Worm (Caenorhabditis elegans) whole organism, L4 larva: ENCODE data around the gene acy-2.

Experiments
- F10B5.3 ChIP-seq: sonication (generic microtip); optimal IDR thresholded peaks from 2 replicates; lab custom pipeline; 2016; ENCODE audit warnings: mild to moderate bottlenecking, missing genetic modification characterization, missing compliant biosample characterization
- dve-1 ChIP-seq: sonication (generic microtip); optimal IDR thresholded peaks from 2 replicates; lab custom pipeline; 2017; ENCODE audit warnings: antibody characterized with exemption, mild to moderate bottlenecking, missing genetic modification characterization, missing compliant biosample characterization; ENCODE audit not compliant: insufficient read depth
- jun-1 ChIP-seq: fragments of 150-350 bp; optimal IDR thresholded peaks from 2 replicates; lab custom pipeline; 2014; ENCODE audit warnings: missing biosample characterization, missing genetic modification reagents, missing genetic modification characterization
- lin-29 ChIP-seq: fragments of 200-800 bp; sonication (Bioruptor generic); IDR thresholded peaks from 2 replicates; pipeline ENCODE4 v1.3.6; 2022; ENCODE audit warnings: missing genetic modification reagents, missing genetic modification characterization, missing compliant biosample characterization
- mdl-1 ChIP-seq, 2 experiments: fragments of 150-350 bp in 1 of 2; sonication (generic microtip) in 1 of 2; optimal IDR thresholded peaks; 2 replicates each; lab custom pipeline; 2014 to 2017; ENCODE audit warnings: missing biosample characterization in 2 of 2, missing genetic modification characterization in 2 of 2

ce11 chrV:5961516-5961915, 14.3 kb upstream of the acy-2 start, which contains the start of gene mcp-1:
- TF ChIP-seq jun-1 (tag; lab: Kevin White, UChicago): no peak
- TF ChIP-seq F10B5.3 (tag; lab: Kevin White, UChicago): no peak
- no peak for TF ChIP-seq lin-29 (GFP tag; lab: Robert Waterston, UW)
- TF ChIP-seq mdl-1 (tag; optimal IDR thresholded peaks at IDR 0.05; lab: Kevin White, UChicago): no peak
- no peak for TF ChIP-seq dve-1
